Fruit fly (Drosophila melanogaster) Kc167 (cell line): ENCODE results near the gene Nup98-96.

Experiments used
- Myc ChIP-seq: fragments of >200 bp; optimal IDR thresholded peaks from 2 replicates; lab custom pipeline; 2017; ENCODE audit warnings: missing external identifiers
- h ChIP-seq: fragments of >200 bp; optimal IDR thresholded peaks from 3 replicates; lab custom pipeline; 2018; ENCODE audit warnings: missing external identifiers
- insv ChIP-seq: fragments of >200 bp; optimal IDR thresholded peaks from 3 replicates; lab custom pipeline; 2018; ENCODE audit warnings: missing external identifiers
- psq ChIP-seq: fragments of >200 bp; optimal IDR thresholded peaks from 2 replicates; lab custom pipeline; 2017; ENCODE audit warnings: missing external identifiers
- ttk ChIP-seq: sonication (Bioruptor generic); optimal IDR thresholded peaks from 2 replicates; lab custom pipeline; 2017; ENCODE audit warnings: missing external identifiers

DNA sequence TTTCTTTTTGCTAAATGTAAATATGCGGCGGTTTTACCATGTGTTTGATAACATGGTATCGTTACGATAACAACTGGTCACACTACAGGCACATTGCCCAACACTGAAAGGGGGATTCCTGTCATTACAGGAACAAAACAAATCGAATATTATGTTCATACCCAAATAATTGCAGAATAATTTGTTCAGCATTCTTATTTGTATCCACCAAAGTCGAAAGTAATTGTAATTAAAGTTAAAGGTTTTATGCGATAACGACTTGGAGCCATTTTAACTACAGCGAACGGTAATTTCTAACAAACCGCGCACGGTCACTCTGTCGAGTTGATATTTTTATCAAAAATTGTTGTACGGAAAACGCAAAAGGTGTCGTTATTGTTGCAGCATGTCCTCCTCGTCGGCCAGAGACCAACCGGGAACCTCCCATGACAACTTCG lies 14.0 kb downstream of the Nup98-96 start, which contains the start of the genes CG10214 and CG10375:
- TF ChIP-seq psq (lab: Kevin White, UChicago) (no peak), Myc (lab: Kevin White, UChicago) (no peak), h (no peak), ttk (no peak), insv (lab: Kevin White, UChicago) (no peak)
